Fruit fly (Drosophila melanogaster) whole organism, embryonic: ENCODE results near the gene Bro.

ENCODE experiments used
- Atf6 ChIP-seq: fragments of 200-800 bp; sonication (Bioruptor generic); IDR thresholded peaks from 2 replicates; pipeline ENCODE4 v1.3.6; 2022; ENCODE audit warnings: missing biosample characterization, missing genetic modification characterization
- CG10209 ChIP-seq: fragments of 200-800 bp; sonication (Bioruptor generic); optimal IDR thresholded peaks from 3 replicates; lab custom pipeline; 2017; ENCODE audit warnings: missing biosample characterization, mild to moderate bottlenecking, missing genetic modification characterization, missing genetic modification reagents
- CG10267 ChIP-seq: fragments of 200-800 bp; sonication (Bioruptor generic); optimal IDR thresholded peaks from 2 replicates; lab custom pipeline; 2018; ENCODE audit warnings: missing biosample characterization, mild to moderate bottlenecking, missing genetic modification characterization, moderate library complexity
- CG10565 ChIP-seq: fragments of 200-800 bp; sonication (Bioruptor generic); optimal IDR thresholded peaks from 3 replicates; lab custom pipeline; 2016; ENCODE audit warnings: missing biosample characterization, mild to moderate bottlenecking, missing genetic modification characterization
- CG10959 ChIP-seq: fragments of 200-800 bp; sonication (Bioruptor generic); IDR thresholded peaks from 2 replicates; pipeline ENCODE4 v1.3.6; 2022; ENCODE audit warnings: missing biosample characterization, missing genetic modification characterization
- CG11085 ChIP-seq: fragments of 200-800 bp; sonication (Bioruptor generic); IDR thresholded peaks from 2 replicates; pipeline ENCODE4 v1.3.6; 2022; ENCODE audit warnings: missing biosample characterization, missing genetic modification characterization
- CG11247 ChIP-seq: fragments of 200-800 bp; sonication (Bioruptor generic); IDR thresholded peaks from 2 replicates; pipeline ENCODE4 v1.3.6; 2022; ENCODE audit warnings: missing biosample characterization, missing genetic modification characterization
- CG11504 ChIP-seq: fragments of 200-800 bp; sonication (Bioruptor generic); optimal IDR thresholded peaks from 3 replicates; lab custom pipeline; 2019; ENCODE audit warnings: missing biosample characterization, mild to moderate bottlenecking, missing genetic modification characterization, moderate library complexity
- CG11560 ChIP-seq: fragments of 200-800 bp; sonication (Bioruptor generic); IDR thresholded peaks from 3 replicates; pipeline ENCODE4 v1.3.6; 2022; ENCODE audit warnings: missing biosample characterization, missing genetic modification characterization
- CG11695 ChIP-seq: fragments of 200-800 bp; sonication (Bioruptor generic); IDR thresholded peaks from 3 replicates; pipeline ENCODE4 v1.3.6; 2022; ENCODE audit warnings: missing biosample characterization, missing genetic modification characterization
- CG11696 ChIP-seq: fragments of 200-800 bp; sonication (Bioruptor generic); IDR thresholded peaks from 2 replicates; pipeline ENCODE4 v1.3.6; 2022; ENCODE audit warnings: missing biosample characterization, missing genetic modification characterization
- CG12236 ChIP-seq: fragments of 200-800 bp; sonication (Bioruptor generic); optimal IDR thresholded peaks from 2 replicates; lab custom pipeline; 2016; ENCODE audit warnings: missing biosample characterization, missing genetic modification characterization
- CG13624 ChIP-seq: fragments of 200-800 bp; sonication (Bioruptor generic); optimal IDR thresholded peaks from 2 replicates; lab custom pipeline; 2016; ENCODE audit warnings: missing biosample characterization, missing genetic modification characterization
- CG15696 ChIP-seq: fragments of 200-800 bp; sonication (Bioruptor generic); optimal IDR thresholded peaks from 2 replicates; lab custom pipeline; 2019; ENCODE audit warnings: missing biosample characterization, mild to moderate bottlenecking, missing genetic modification characterization, moderate library complexity
- CG16815 ChIP-seq: fragments of 200-800 bp; sonication (Bioruptor generic); optimal IDR thresholded peaks from 3 replicates; lab custom pipeline; 2017; ENCODE audit warnings: missing biosample characterization, mild to moderate bottlenecking, missing genetic modification characterization
- CG17359 ChIP-seq: fragments of 200-800 bp; sonication (Bioruptor generic); optimal IDR thresholded peaks from 3 replicates; lab custom pipeline; 2018; ENCODE audit warnings: missing biosample characterization, mild to moderate bottlenecking, missing genetic modification characterization, moderate library complexity
- CG1792 ChIP-seq: fragments of 200-800 bp; sonication (Bioruptor generic); optimal IDR thresholded peaks from 2 replicates; lab custom pipeline; 2016; ENCODE audit warnings: missing biosample characterization, missing genetic modification characterization
- CG18011 ChIP-seq: fragments of 200-800 bp; sonication (Bioruptor generic); optimal IDR thresholded peaks from 2 replicates; lab custom pipeline; 2017; ENCODE audit warnings: missing biosample characterization, missing genetic modification characterization, mild to moderate bottlenecking, moderate library complexity, missing genotype
- CG1832 ChIP-seq: fragments of 200-800 bp; sonication (Bioruptor generic); optimal IDR thresholded peaks from 2 replicates; lab custom pipeline; 2017; ENCODE audit warnings: missing biosample characterization, mild to moderate bottlenecking, missing genetic modification characterization, inconsistent platforms
- CG2202 ChIP-seq: fragments of 200-800 bp; sonication (Bioruptor generic); optimal IDR thresholded peaks from 2 replicates; lab custom pipeline; 2018; ENCODE audit warnings: missing biosample characterization, mild to moderate bottlenecking, missing genetic modification characterization
- CG3281 ChIP-seq: fragments of 200-800 bp; sonication (Bioruptor generic); optimal IDR thresholded peaks from 3 replicates; lab custom pipeline; 2017; ENCODE audit warnings: missing biosample characterization, mild to moderate bottlenecking, missing genetic modification characterization
- CG3838 ChIP-seq: fragments of 200-800 bp; sonication (Bioruptor generic); optimal IDR thresholded peaks from 3 replicates; lab custom pipeline; 2016; ENCODE audit warnings: missing biosample characterization, missing genetic modification characterization
- CG4617 ChIP-seq: fragments of 200-800 bp; sonication (Bioruptor generic); optimal IDR thresholded peaks from 3 replicates; lab custom pipeline; 2016; ENCODE audit warnings: missing biosample characterization, missing genetic modification characterization, borderline replicate concordance
- CG6654 ChIP-seq: fragments of 200-800 bp; sonication (Bioruptor generic); optimal IDR thresholded peaks from 2 replicates; lab custom pipeline; 2017; ENCODE audit warnings: missing biosample characterization, mild to moderate bottlenecking, missing genetic modification characterization
- CG8478 ChIP-seq: fragments of >200 bp; optimal IDR thresholded peaks from 2 replicates; lab custom pipeline; 2018
- CoRest ChIP-seq: fragments of 200-800 bp; sonication (Bioruptor generic); optimal IDR thresholded peaks from 3 replicates; lab custom pipeline; 2018; ENCODE audit warnings: missing biosample characterization, mild to moderate bottlenecking, missing genetic modification characterization, moderate library complexity
- Dbx ChIP-seq: fragments of 200-800 bp; sonication (Bioruptor generic); IDR thresholded peaks from 3 replicates; pipeline ENCODE4 v1.3.6; 2022; ENCODE audit warnings: missing biosample characterization, missing genetic modification characterization
- Hmr ChIP-seq: fragments of 200-800 bp; sonication (Bioruptor generic); optimal IDR thresholded peaks from 3 replicates; lab custom pipeline; 2017; ENCODE audit warnings: mild to moderate bottlenecking, missing biosample characterization, missing genetic modification reagents, missing genetic modification characterization
- Poxn ChIP-seq: fragments of 200-800 bp; sonication (Bioruptor generic); IDR thresholded peaks from 2 replicates; pipeline ENCODE4 v1.3.6; 2022; ENCODE audit warnings: missing biosample characterization, missing genetic modification characterization
- Sry-δ ChIP-seq: fragments of 200-800 bp; sonication (Bioruptor generic); optimal IDR thresholded peaks from 2 replicates; lab custom pipeline; 2016; ENCODE audit warnings: missing biosample characterization, missing genetic modification characterization
- Usf ChIP-seq: fragments of 200-800 bp; sonication (Bioruptor generic); optimal IDR thresholded peaks from 2 replicates; lab custom pipeline; 2017; ENCODE audit warnings: missing genotype, missing biosample characterization, missing genetic modification characterization
- Xrp1 ChIP-seq: fragments of 200-800 bp; sonication (Bioruptor generic); IDR thresholded peaks from 2 replicates; pipeline ENCODE4 v1.3.6; 2022; ENCODE audit warnings: missing biosample characterization, missing genetic modification characterization
- bigmax ChIP-seq: fragments of 200-800 bp; sonication (Bioruptor generic); optimal IDR thresholded peaks from 2 replicates; lab custom pipeline; 2018; ENCODE audit warnings: missing biosample characterization, mild to moderate bottlenecking, missing genetic modification characterization
- ci ChIP-seq: fragments of 200-800 bp; sonication (Bioruptor generic); IDR thresholded peaks from 3 replicates; pipeline ENCODE4 v1.3.6; 2022; ENCODE audit warnings: missing biosample characterization, missing genetic modification characterization
- fu2 ChIP-seq: fragments of 200-800 bp; sonication (Bioruptor generic); optimal IDR thresholded peaks from 2 replicates; lab custom pipeline; 2016; ENCODE audit warnings: missing biosample characterization, missing genetic modification characterization
- gem ChIP-seq: fragments of 200-800 bp; sonication (Bioruptor generic); optimal IDR thresholded peaks from 2 replicates; lab custom pipeline; 2019; ENCODE audit warnings: missing biosample characterization, mild to moderate bottlenecking, missing genetic modification characterization, moderate library complexity
- gsb-n ChIP-seq: fragments of 200-800 bp; sonication (Bioruptor generic); optimal IDR thresholded peaks from 3 replicates; lab custom pipeline; 2018; ENCODE audit warnings: missing biosample characterization, mild to moderate bottlenecking, missing genetic modification characterization
- kay ChIP-seq: fragments of 200-800 bp; sonication (Bioruptor generic); optimal IDR thresholded peaks from 2 replicates; lab custom pipeline; 2016; ENCODE audit warnings: missing biosample characterization, missing genetic modification characterization
- lov ChIP-seq, 2 experiments: fragments of 200-800 bp in 1 of 2; fragments of >200 bp in 1 of 2; sonication (Bioruptor generic) in 1 of 2; IDR thresholded peaks in 1 of 2; optimal IDR thresholded peaks in 1 of 2; 2 replicates in 1 of 2; 3 replicates in 1 of 2; pipeline versions ENCODE4 v1.3.6 to Lab custom; 2017 to 2022; ENCODE audit warnings: missing biosample characterization in 1 of 2, missing genetic modification characterization in 1 of 2
- nom ChIP-seq: fragments of 200-800 bp; sonication (Bioruptor generic); optimal IDR thresholded peaks from 2 replicates; lab custom pipeline; 2017; ENCODE audit warnings: missing biosample characterization, missing genetic modification characterization, mild to moderate bottlenecking, moderate library complexity, missing genetic modification reagents
- prd ChIP-seq, 3 experiments: fragments of >200 bp in 2 of 3; fragments of 200-800 bp in 1 of 3; sonication (Bioruptor generic) in 1 of 3; optimal IDR thresholded peaks in 2 of 3; IDR thresholded peaks in 1 of 3; 2 replicates in 2 of 3; 3 replicates in 1 of 3; pipeline versions ENCODE4 v1.3.6 to Lab custom; 2017 to 2022; ENCODE audit warnings: missing biosample characterization in 1 of 3, missing genetic modification characterization in 1 of 3
- repo ChIP-seq: fragments of 200-800 bp; sonication (Bioruptor generic); optimal IDR thresholded peaks from 2 replicates; lab custom pipeline; 2016; ENCODE audit warnings: missing biosample characterization, missing genetic modification characterization
- rib ChIP-seq: fragments of 200-800 bp; sonication (Bioruptor generic); IDR thresholded peaks from 2 replicates; pipeline ENCODE4 v1.3.6; 2022; ENCODE audit warnings: missing biosample characterization, missing genetic modification characterization
- sc ChIP-seq, 3 experiments: fragments of >200 bp in 2 of 3; fragments of 200-800 bp in 1 of 3; sonication (Bioruptor generic) in 1 of 3; optimal IDR thresholded peaks; 2 replicates in 2 of 3; 3 replicates in 1 of 3; lab custom pipeline; 2017; ENCODE audit warnings: mild to moderate bottlenecking in 1 of 3, missing biosample characterization in 1 of 3, missing genetic modification characterization in 1 of 3, missing genetic modification reagents in 1 of 3
- sens-2 ChIP-seq: fragments of 200-800 bp; sonication (Bioruptor generic); IDR thresholded peaks from 2 replicates; pipeline ENCODE4 v1.3.6; 2022; ENCODE audit warnings: missing biosample characterization, missing genetic modification characterization
- so ChIP-seq: fragments of 200-800 bp; sonication (Bioruptor generic); IDR thresholded peaks from 3 replicates; pipeline ENCODE4 v1.3.6; 2022; ENCODE audit warnings: missing biosample characterization, missing genetic modification characterization
- tup ChIP-seq: fragments of 200-800 bp; sonication (Bioruptor generic); optimal IDR thresholded peaks from 2 replicates; lab custom pipeline; 2016; ENCODE audit warnings: missing biosample characterization, mild to moderate bottlenecking, missing genetic modification characterization, moderate library complexity
- unpg ChIP-seq: fragments of 200-800 bp; sonication (Bioruptor generic); optimal IDR thresholded peaks from 3 replicates; lab custom pipeline; 2018; ENCODE audit warnings: missing biosample characterization, mild to moderate bottlenecking, missing genetic modification characterization, moderate library complexity
- wdn ChIP-seq: fragments of 200-800 bp; sonication (Bioruptor generic); IDR thresholded peaks from 2 replicates; pipeline ENCODE4 v1.3.6; 2022; ENCODE audit warnings: missing biosample characterization, missing genetic modification characterization

Bro gene

DNA sequence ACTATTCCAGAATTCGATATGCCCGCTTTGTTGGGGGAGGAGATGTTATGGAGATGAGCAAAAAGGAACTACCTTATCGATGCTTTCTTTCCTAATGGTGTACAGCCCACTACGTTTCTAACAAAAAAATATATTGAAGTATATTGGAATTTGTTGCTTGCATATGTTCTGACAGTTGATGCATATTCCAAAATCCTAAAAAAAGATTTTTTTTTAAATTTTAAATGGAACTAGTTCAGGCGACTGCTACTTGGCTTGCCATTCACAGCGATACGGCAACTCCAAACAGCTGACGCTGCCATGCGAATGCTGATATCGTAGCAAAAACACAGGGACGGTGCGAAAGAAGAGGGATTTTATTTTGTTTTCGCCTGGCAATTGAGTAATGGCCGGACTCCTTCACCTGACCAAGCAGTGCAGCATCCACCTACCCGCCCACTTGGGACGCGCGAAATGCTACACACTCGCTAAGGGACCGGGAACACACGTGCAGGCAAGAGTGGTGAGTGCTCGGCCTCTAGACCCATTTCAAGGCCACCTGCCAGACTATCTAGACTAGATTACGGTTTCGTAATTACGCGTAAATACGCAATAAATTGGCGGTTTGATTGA, 29.4 kb upstream of the Bro start, which contains the start of the genes CG13926, ABCB7 and CG33230 (continued):
- TF ChIP-seq CG11696 (GFP tag; lab: Robert Waterston, UW) = no peak
- TF ChIP-seq kay = no peak
- TF ChIP-seq gem = no peak
- TF ChIP-seq lov (optimal IDR thresholded peaks at IDR 0.05; lab: Kevin White, UChicago) = no peak
- TF ChIP-seq lov (GFP tag; IDR thresholded peaks at IDR 0.05; lab: Robert Waterston, UW) = no peak
- peak; percentile 31 for TF ChIP-seq Hmr (GFP tag; lab: Kevin White, UChicago)
- no peak for TF ChIP-seq CG10209 (GFP tag; lab: Kevin White, UChicago)
- TF ChIP-seq CG10959 (GFP tag; lab: Robert Waterston, UW) = no peak
- no peak for TF ChIP-seq CG3838 (GFP tag; lab: Kevin White, UChicago)
- no peak for TF ChIP-seq CG16815 (GFP tag; lab: Kevin White, UChicago)
- no peak for TF ChIP-seq Atf6 (GFP tag; lab: Robert Waterston, UW)
- TF ChIP-seq bigmax (GFP tag; lab: Kevin White, UChicago) = no peak
- 0 out of 3 replicates have a peak, but pooled peaks have one; percentile 42 for TF ChIP-seq Dbx (GFP tag; lab: Robert Waterston, UW)
- TF ChIP-seq wdn = no peak
- TF ChIP-seq sc (optimal IDR thresholded peaks at IDR 0.05; lab: Kevin White, UChicago) = no peak
- TF ChIP-seq sc (GFP tag; optimal IDR thresholded peaks at IDR 0.05; lab: Kevin White, UChicago) = no peak
- TF ChIP-seq rib (GFP tag; lab: Robert Waterston, UW) = no peak
- no peak for TF ChIP-seq CG8478
- TF ChIP-seq CG1832 (GFP tag; lab: Kevin White, UChicago) = no peak
- TF ChIP-seq repo = no peak
- TF ChIP-seq CG13624 (GFP tag; lab: Kevin White, UChicago) = peak; percentile 35
- no peak for TF ChIP-seq CG17359 (tag; lab: Kevin White, UChicago)
- TF ChIP-seq Usf (GFP tag; lab: Kevin White, UChicago) = no peak
- no peak for TF ChIP-seq sens-2 (GFP tag; lab: Robert Waterston, UW)
- no peak for TF ChIP-seq CG11504 (tag; lab: Kevin White, UChicago)
- no peak for TF ChIP-seq so (GFP tag; lab: Robert Waterston, UW)
- no peak for TF ChIP-seq tup
- 0 out of 2 replicates have a peak, but pooled peaks have one; percentile 36 for TF ChIP-seq Xrp1 (GFP tag; lab: Robert Waterston, UW)
- no peak for TF ChIP-seq Poxn (GFP tag; lab: Robert Waterston, UW)
- TF ChIP-seq CG2202 = no peak
- TF ChIP-seq CG10565 (GFP tag; lab: Kevin White, UChicago) = no peak
- TF ChIP-seq CG1792 = no peak
- TF ChIP-seq CoRest (tag; lab: Kevin White, UChicago) = peak; percentile 52
- TF ChIP-seq CG3281 (GFP tag; lab: Kevin White, UChicago) = peak; percentile 55
- TF ChIP-seq CG6654 (GFP tag; lab: Kevin White, UChicago) = no peak
- TF ChIP-seq CG11085 = no peak
- TF ChIP-seq fu2 (GFP tag; lab: Kevin White, UChicago) = peak; percentile 6
- no peak for TF ChIP-seq CG12236
- TF ChIP-seq gsb-n (tag; lab: Kevin White, UChicago) = peak; percentile 83
- no peak for TF ChIP-seq CG15696 (tag; lab: Kevin White, UChicago)
- TF ChIP-seq CG4617 = peak; percentile 71
- no peak for TF ChIP-seq prd (optimal IDR thresholded peaks at IDR 0.05; lab: Kevin White, UChicago)
- peak; percentile 20; the same call in 2 of the 3 replicates for TF ChIP-seq prd (GFP tag; IDR thresholded peaks at IDR 0.05; lab: Robert Waterston, UW)
- TF ChIP-seq CG18011 (GFP tag; lab: Kevin White, UChicago) = no peak
- TF ChIP-seq CG11695 (GFP tag; lab: Robert Waterston, UW) = no peak
- peak; percentile 43 for TF ChIP-seq Sry-δ
- TF ChIP-seq nom (GFP tag; lab: Kevin White, UChicago) = no peak
- TF ChIP-seq unpg (GFP tag; lab: Kevin White, UChicago) = no peak
- no peak; the same call in 2 of the 3 replicates for TF ChIP-seq ci (GFP tag; lab: Robert Waterston, UW)
- no peak for TF ChIP-seq CG11560 (tag; lab: Robert Waterston, UW)
- TF ChIP-seq CG11247 (GFP tag; lab: Robert Waterston, UW) = no peak
- TF ChIP-seq CG10267 (tag; lab: Kevin White, UChicago) = peak; percentile 39
